Fruit fly (Drosophila melanogaster) whole organism, embryonic: ENCODE measurements around the gene PlexA.
A peak's percentile ranks its signal among the peaks of the same experiment; 100 is the strongest.

Experiments used
- B-H2 ChIP-seq: fragments of 200-800 bp; sonication (Bioruptor generic); optimal IDR thresholded peaks from 2 replicates; lab custom pipeline; 2018; ENCODE audit warnings: missing biosample characterization, mild to moderate bottlenecking, missing genetic modification characterization
- BEAF-32 ChIP-seq: fragments of 200-800 bp; sonication (Bioruptor generic); optimal IDR thresholded peaks from 3 replicates; lab custom pipeline; 2017; ENCODE audit warnings: missing biosample characterization, missing genetic modification characterization, mild to moderate bottlenecking, moderate library complexity, missing genetic modification reagents
- Blimp-1 ChIP-seq: fragments of 200-800 bp; sonication (Bioruptor generic); optimal IDR thresholded peaks from 3 replicates; lab custom pipeline; 2018; ENCODE audit warnings: missing biosample characterization, missing genetic modification characterization, mild to moderate bottlenecking, moderate library complexity, missing genetic modification reagents
- C15 ChIP-seq: fragments of 200-800 bp; sonication (Bioruptor generic); IDR thresholded peaks from 3 replicates; pipeline ENCODE4 v1.3.6; 2022; ENCODE audit warnings: missing biosample characterization, missing genetic modification characterization
- CG11093 ChIP-seq: fragments of 200-800 bp; sonication (Bioruptor generic); IDR thresholded peaks from 3 replicates; pipeline ENCODE4 v1.3.6; 2022; ENCODE audit warnings: missing biosample characterization, missing genetic modification characterization
- CG11723 ChIP-seq: fragments of 200-800 bp; sonication (Bioruptor generic); optimal IDR thresholded peaks from 2 replicates; lab custom pipeline; 2017; ENCODE audit warnings: missing biosample characterization, mild to moderate bottlenecking, missing genetic modification characterization
- CG12391 ChIP-seq: fragments of 200-800 bp; sonication (Bioruptor generic); optimal IDR thresholded peaks from 3 replicates; lab custom pipeline; 2018; ENCODE audit warnings: missing biosample characterization, mild to moderate bottlenecking, missing genetic modification characterization, moderate library complexity
- CG12942 ChIP-seq: fragments of 200-800 bp; sonication (Bioruptor generic); optimal IDR thresholded peaks from 3 replicates; lab custom pipeline; 2016; ENCODE audit warnings: missing biosample characterization, missing genetic modification characterization
- CG14965 ChIP-seq: fragments of 200-800 bp; sonication (Bioruptor generic); optimal IDR thresholded peaks from 2 replicates; lab custom pipeline; 2016; ENCODE audit warnings: missing biosample characterization, missing genetic modification characterization, borderline replicate concordance
- CG1602 ChIP-seq: fragments of 200-800 bp; sonication (Bioruptor generic); optimal IDR thresholded peaks from 3 replicates; lab custom pipeline; 2016; ENCODE audit warnings: missing biosample characterization, missing genetic modification characterization
- CG16779 ChIP-seq: fragments of 200-800 bp; sonication (Bioruptor generic); IDR thresholded peaks from 2 replicates; pipeline ENCODE4 v1.3.6; 2022; ENCODE audit warnings: missing biosample characterization, missing genetic modification characterization
- CG16813 ChIP-seq: fragments of 200-800 bp; sonication (Bioruptor generic); IDR thresholded peaks from 3 replicates; pipeline ENCODE4 v1.3.6; 2022; ENCODE audit warnings: missing biosample characterization, missing genetic modification characterization; ENCODE audit not compliant: partially characterized antibody
- CG17359 ChIP-seq: fragments of 200-800 bp; sonication (Bioruptor generic); optimal IDR thresholded peaks from 3 replicates; lab custom pipeline; 2018; ENCODE audit warnings: missing biosample characterization, mild to moderate bottlenecking, missing genetic modification characterization, moderate library complexity
- CG17361 ChIP-seq: fragments of 200-800 bp; sonication (Bioruptor generic); IDR thresholded peaks from 3 replicates; pipeline ENCODE4 v1.3.6; 2022; ENCODE audit warnings: missing biosample characterization, missing genetic modification characterization
- CG17612 ChIP-seq: fragments of 200-800 bp; sonication (Bioruptor generic); IDR thresholded peaks from 2 replicates; pipeline ENCODE4 v1.3.6; 2022; ENCODE audit warnings: missing biosample characterization, missing genetic modification characterization
- CG17829 ChIP-seq: fragments of 200-800 bp; optimal IDR thresholded peaks from 2 replicates; lab custom pipeline; 2019; ENCODE audit warnings: missing biosample characterization, mild to moderate bottlenecking, missing genetic modification characterization, moderate library complexity
- CG2875 ChIP-seq: fragments of 200-800 bp; sonication (Bioruptor generic); optimal IDR thresholded peaks from 2 replicates; lab custom pipeline; 2017; ENCODE audit warnings: missing biosample characterization, mild to moderate bottlenecking, missing genetic modification characterization, missing genetic modification reagents
- CG30403 ChIP-seq: fragments of 200-800 bp; sonication (Bioruptor generic); optimal IDR thresholded peaks from 3 replicates; lab custom pipeline; 2016; ENCODE audit warnings: missing biosample characterization, missing genetic modification characterization
- CG30431 ChIP-seq: fragments of 200-800 bp; sonication (Bioruptor generic); optimal IDR thresholded peaks from 2 replicates; lab custom pipeline; 2017; ENCODE audit warnings: missing biosample characterization, missing genetic modification characterization
- CG3407 ChIP-seq: fragments of 200-800 bp; sonication (Bioruptor generic); optimal IDR thresholded peaks from 2 replicates; lab custom pipeline; 2018; ENCODE audit warnings: missing biosample characterization, mild to moderate bottlenecking, missing genetic modification characterization
- CG4404 ChIP-seq: fragments of 200-800 bp; sonication (Bioruptor generic); IDR thresholded peaks from 2 replicates; pipeline ENCODE4 v1.3.6; 2022; ENCODE audit warnings: missing biosample characterization, missing genetic modification characterization
- CG5245 ChIP-seq: fragments of 200-800 bp; sonication (Bioruptor generic); optimal IDR thresholded peaks from 3 replicates; lab custom pipeline; 2016; ENCODE audit warnings: missing biosample characterization, missing genetic modification characterization
- CG7556 ChIP-seq: fragments of 200-800 bp; sonication (Bioruptor generic); optimal IDR thresholded peaks from 2 replicates; lab custom pipeline; 2017; ENCODE audit warnings: missing biosample characterization, mild to moderate bottlenecking, missing genetic modification characterization
- CG7963 ChIP-seq: fragments of 200-800 bp; sonication (Bioruptor generic); IDR thresholded peaks from 3 replicates; pipeline ENCODE4 v1.3.6; 2022; ENCODE audit warnings: missing biosample characterization, missing genetic modification characterization; ENCODE audit not compliant: partially characterized antibody
- CG9817 ChIP-seq: fragments of 200-800 bp; sonication (Bioruptor generic); optimal IDR thresholded peaks from 2 replicates; lab custom pipeline; 2018; ENCODE audit warnings: missing biosample characterization, mild to moderate bottlenecking, missing genetic modification characterization, moderate library complexity
- CkIIα-i1 ChIP-seq: fragments of 200-800 bp; sonication (Bioruptor generic); IDR thresholded peaks from 2 replicates; pipeline ENCODE4 v1.3.6; 2022; ENCODE audit warnings: missing biosample characterization, missing genetic modification characterization
- CoRest ChIP-seq: fragments of 200-800 bp; sonication (Bioruptor generic); optimal IDR thresholded peaks from 3 replicates; lab custom pipeline; 2018; ENCODE audit warnings: missing biosample characterization, mild to moderate bottlenecking, missing genetic modification characterization, moderate library complexity
- Dip2 ChIP-seq: fragments of 200-800 bp; sonication (Bioruptor generic); IDR thresholded peaks from 2 replicates; pipeline ENCODE4 v1.3.6; 2022; ENCODE audit warnings: missing biosample characterization, missing genetic modification characterization
- Dp ChIP-seq: fragments of 200-800 bp; sonication (Bioruptor generic); optimal IDR thresholded peaks from 2 replicates; lab custom pipeline; 2018; ENCODE audit warnings: missing biosample characterization, mild to moderate bottlenecking, missing genetic modification characterization, moderate library complexity
- Fer1 ChIP-seq: fragments of 200-800 bp; sonication (Bioruptor generic); optimal IDR thresholded peaks from 2 replicates; lab custom pipeline; 2017; ENCODE audit warnings: missing biosample characterization, mild to moderate bottlenecking, missing genetic modification characterization
- H15 ChIP-seq: fragments of 200-800 bp; sonication (Bioruptor generic); IDR thresholded peaks from 3 replicates; pipeline ENCODE4 v1.3.6; 2022; ENCODE audit warnings: missing biosample characterization, missing genetic modification characterization
- HLH54F ChIP-seq: fragments of 200-800 bp; sonication (Bioruptor generic); optimal IDR thresholded peaks from 3 replicates; lab custom pipeline; 2016; ENCODE audit warnings: missing biosample characterization, missing genetic modification characterization
- NC2β ChIP-seq: fragments of 200-800 bp; sonication (Bioruptor generic); optimal IDR thresholded peaks from 2 replicates; lab custom pipeline; 2016; ENCODE audit warnings: missing biosample characterization, missing genetic modification characterization
- YL-1 ChIP-seq: fragments of 200-800 bp; sonication (Bioruptor generic); optimal IDR thresholded peaks from 3 replicates; lab custom pipeline; 2017; ENCODE audit warnings: missing biosample characterization, mild to moderate bottlenecking, missing genetic modification characterization
- ac ChIP-seq: fragments of 200-800 bp; sonication (Bioruptor generic); optimal IDR thresholded peaks from 3 replicates; lab custom pipeline; 2017; ENCODE audit warnings: missing biosample characterization, mild to moderate bottlenecking, missing genetic modification characterization
- al ChIP-seq: fragments of 200-800 bp; sonication (Bioruptor generic); IDR thresholded peaks from 2 replicates; pipeline ENCODE4 v1.3.6; 2022; ENCODE audit warnings: missing biosample characterization, missing genetic modification characterization
- amos ChIP-seq: fragments of 200-800 bp; sonication (Bioruptor generic); IDR thresholded peaks from 2 replicates; pipeline ENCODE4 v1.3.6; 2022; ENCODE audit warnings: missing biosample characterization, missing genetic modification characterization; ENCODE audit not compliant: partially characterized antibody
- bab2 ChIP-seq: fragments of 200-800 bp; sonication (Bioruptor generic); optimal IDR thresholded peaks from 2 replicates; lab custom pipeline; 2016; ENCODE audit warnings: missing biosample characterization, missing genetic modification characterization
- bbx ChIP-seq: fragments of 200-800 bp; sonication (Bioruptor generic); IDR thresholded peaks from 2 replicates; pipeline ENCODE4 v1.3.6; 2022; ENCODE audit warnings: missing biosample characterization, missing genetic modification characterization; ENCODE audit not compliant: partially characterized antibody
- chm ChIP-seq: fragments of 200-800 bp; sonication (Bioruptor generic); IDR thresholded peaks from 2 replicates; pipeline ENCODE4 v1.3.6; 2022; ENCODE audit warnings: missing biosample characterization, missing genetic modification characterization
- chn ChIP-seq: fragments of 200-800 bp; sonication (Bioruptor generic); optimal IDR thresholded peaks from 2 replicates; lab custom pipeline; 2016; ENCODE audit warnings: missing biosample characterization, missing genetic modification characterization
- fd102C ChIP-seq: fragments of 200-800 bp; sonication (Bioruptor generic); optimal IDR thresholded peaks from 2 replicates; lab custom pipeline; 2018; ENCODE audit warnings: missing biosample characterization, mild to moderate bottlenecking, missing genetic modification characterization, moderate library complexity
- gfzf ChIP-seq: fragments of 200-800 bp; sonication (Bioruptor generic); optimal IDR thresholded peaks from 2 replicates; lab custom pipeline; 2016; ENCODE audit warnings: missing biosample characterization, mild to moderate bottlenecking, missing genetic modification characterization, moderate library complexity
- ken ChIP-seq: fragments of 200-800 bp; sonication (Bioruptor generic); IDR thresholded peaks from 3 replicates; pipeline ENCODE4 v1.3.6; 2022; ENCODE audit warnings: missing biosample characterization, missing genetic modification characterization
- nerfin-1 ChIP-seq: fragments of 200-800 bp; sonication (Bioruptor generic); optimal IDR thresholded peaks from 3 replicates; lab custom pipeline; 2019; ENCODE audit warnings: missing biosample characterization, mild to moderate bottlenecking, missing genetic modification characterization, moderate library complexity
- p53 ChIP-seq: fragments of 200-800 bp; sonication (Bioruptor generic); optimal IDR thresholded peaks from 2 replicates; lab custom pipeline; 2016; ENCODE audit warnings: missing biosample characterization, missing genetic modification characterization
- pum ChIP-seq: fragments of 200-800 bp; sonication (Bioruptor generic); optimal IDR thresholded peaks from 2 replicates; lab custom pipeline; 2016; ENCODE audit warnings: missing biosample characterization, missing genetic modification characterization
- sr ChIP-seq: fragments of 200-800 bp; sonication (Bioruptor generic); IDR thresholded peaks from 3 replicates; pipeline ENCODE4 v1.3.6; 2022; ENCODE audit warnings: missing biosample characterization, missing genetic modification characterization
- tap ChIP-seq: fragments of 200-800 bp; optimal IDR thresholded peaks from 3 replicates; lab custom pipeline; 2019; ENCODE audit warnings: missing biosample characterization, mild to moderate bottlenecking, missing genetic modification characterization, moderate library complexity
- unc-4 ChIP-seq: fragments of 200-800 bp; sonication (Bioruptor generic); IDR thresholded peaks from 2 replicates; pipeline ENCODE4 v1.3.6; 2022; ENCODE audit warnings: missing biosample characterization, missing genetic modification characterization; ENCODE audit not compliant: partially characterized antibody
- usp ChIP-seq: fragments of >200 bp; optimal IDR thresholded peaks from 2 replicates; lab custom pipeline; 2017; ENCODE audit warnings: missing biosample characterization, missing genetic modification characterization

PlexA gene

DNA sequence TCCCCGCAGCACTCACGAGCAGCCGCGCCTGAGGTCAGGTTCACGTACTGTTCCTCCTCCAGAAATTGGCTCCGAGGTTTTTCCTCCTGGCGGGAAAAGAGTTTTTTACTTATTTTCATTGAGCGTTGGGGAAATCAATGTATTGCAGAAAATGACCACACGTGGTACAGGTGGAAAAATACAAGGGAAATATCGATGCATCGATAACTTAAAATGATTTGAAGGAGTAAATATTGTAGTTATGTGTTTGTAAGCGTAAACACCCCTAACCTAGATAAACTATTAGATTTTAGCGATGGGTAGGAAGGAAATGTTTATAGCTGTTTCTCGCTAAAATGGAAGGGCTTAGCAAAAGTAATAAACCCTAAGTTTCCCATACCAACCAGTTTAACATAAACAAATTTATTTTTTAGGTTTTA, 3.8 kb upstream of the PlexA start (continued):
- TF ChIP-seq CG11723 (GFP tag; lab: Kevin White, UChicago) = peak; percentile 43
- no peak for TF ChIP-seq tap
- peak; percentile 68 for TF ChIP-seq CG16813 (GFP tag; lab: Robert Waterston, UW)
- TF ChIP-seq Dip2 (GFP tag; lab: Robert Waterston, UW) = no peak
- TF ChIP-seq Blimp-1 (GFP tag; lab: Kevin White, UChicago) = no peak
- peak; percentile 11 for TF ChIP-seq CG1602 (GFP tag; lab: Kevin White, UChicago)
- TF ChIP-seq CG7963 = peak; percentile 63; the same call in 2 of the 3 replicates
- no peak for TF ChIP-seq CG9817 (tag; lab: Kevin White, UChicago)
- TF ChIP-seq BEAF-32 (GFP tag; lab: Kevin White, UChicago) = peak; percentile 74
- TF ChIP-seq HLH54F (GFP tag; lab: Kevin White, UChicago) = no peak
- no peak for TF ChIP-seq CG16779
- no peak for TF ChIP-seq C15
- TF ChIP-seq ac = no peak
- TF ChIP-seq CG17361 (GFP tag; lab: Robert Waterston, UW) = peak; percentile 32; the same call in 1 of the 3 replicates
- TF ChIP-seq amos (GFP tag; lab: Robert Waterston, UW) = peak; percentile 76; the same call in 1 of the 2 replicates
- no peak for TF ChIP-seq CG30431 (GFP tag; lab: Kevin White, UChicago)
- peak; percentile 51 for TF ChIP-seq YL-1 (GFP tag; lab: Kevin White, UChicago)
- peak; percentile 15 for TF ChIP-seq pum (GFP tag; lab: Kevin White, UChicago)
- no peak for TF ChIP-seq CG3407 (GFP tag; lab: Kevin White, UChicago)
- no peak for TF ChIP-seq CkIIα-i1 (GFP tag; lab: Robert Waterston, UW)
- no peak for TF ChIP-seq CG17612 (GFP tag; lab: Robert Waterston, UW)
- no peak for TF ChIP-seq CG14965
- peak; percentile 41 for TF ChIP-seq CG12391 (tag; lab: Kevin White, UChicago)
- no peak for TF ChIP-seq Dp (GFP tag; lab: Kevin White, UChicago)
- TF ChIP-seq nerfin-1 (tag; lab: Kevin White, UChicago) = no peak
- no peak for TF ChIP-seq Fer1 (GFP tag; lab: Kevin White, UChicago)
- no peak for TF ChIP-seq CG7556 (GFP tag; lab: Kevin White, UChicago)
- no peak for TF ChIP-seq CG5245 (GFP tag; lab: Kevin White, UChicago)
- TF ChIP-seq B-H2 (GFP tag; lab: Kevin White, UChicago) = peak; percentile 49
- no peak for TF ChIP-seq CG4404 (GFP tag; lab: Robert Waterston, UW)
- no peak for TF ChIP-seq ken (GFP tag; lab: Robert Waterston, UW)
- TF ChIP-seq usp (GFP tag; lab: Kevin White, UChicago) = no peak
- TF ChIP-seq fd102C (GFP tag; lab: Kevin White, UChicago) = no peak
- no peak for TF ChIP-seq al (GFP tag; lab: Robert Waterston, UW)
- TF ChIP-seq CG30403 (GFP tag; lab: Kevin White, UChicago) = peak; percentile 21
- no peak for TF ChIP-seq CG12942
- TF ChIP-seq CoRest (tag; lab: Kevin White, UChicago) = peak; percentile 32
- peak; percentile 65 for TF ChIP-seq unc-4 (GFP tag; lab: Robert Waterston, UW)
- peak; percentile 76 for TF ChIP-seq bbx
- no peak for TF ChIP-seq chn (GFP tag; lab: Kevin White, UChicago)
- no peak for TF ChIP-seq chm (GFP tag; lab: Robert Waterston, UW)
- peak; percentile 12 for TF ChIP-seq gfzf
- no peak for TF ChIP-seq sr (GFP tag; lab: Robert Waterston, UW)
- no peak for TF ChIP-seq CG2875 (GFP tag; lab: Kevin White, UChicago)
- no peak for TF ChIP-seq NC2β (GFP tag; lab: Kevin White, UChicago)
- TF ChIP-seq H15 = no peak
- TF ChIP-seq bab2 (GFP tag; lab: Kevin White, UChicago) = peak; percentile 14
- TF ChIP-seq p53 (GFP tag; lab: Kevin White, UChicago) = no peak
- peak; percentile 18 for TF ChIP-seq CG17829
- TF ChIP-seq CG11093 (GFP tag; lab: Robert Waterston, UW) = no peak
- peak; percentile 5 for TF ChIP-seq CG17359 (tag; lab: Kevin White, UChicago)
